Worm (Caenorhabditis elegans) whole organism, L2 larva: ENCODE data around the gene B0457.6.

Source experiments
- C34F6.9 ChIP-seq: fragments of 150-350 bp; optimal IDR thresholded peaks from 2 replicates; lab custom pipeline; 2014; ENCODE audit warnings: missing biosample characterization, missing genetic modification characterization
- F13H6.1 ChIP-seq: sonication (generic microtip); optimal IDR thresholded peaks from 2 replicates; lab custom pipeline; 2016; ENCODE audit warnings: missing genetic modification characterization, missing compliant biosample characterization
- Y55F3AM.14 ChIP-seq: fragments of 200-800 bp; sonication (Bioruptor generic); optimal IDR thresholded peaks from 2 replicates; lab custom pipeline; 2018; ENCODE audit warnings: mild to moderate bottlenecking, missing genetic modification characterization, missing compliant biosample characterization
- alr-1 ChIP-seq: fragments of 150-350 bp; optimal IDR thresholded peaks from 2 replicates; lab custom pipeline; 2014; ENCODE audit warnings: missing biosample characterization, missing genetic modification characterization
- ama-1 ChIP-seq: fragments of 150-350 bp; optimal IDR thresholded peaks from 2 replicates; lab custom pipeline; 2018; ENCODE audit warnings: inconsistent platforms
- ceh-82 ChIP-seq: fragments of 150-350 bp; optimal IDR thresholded peaks from 2 replicates; lab custom pipeline; 2014; ENCODE audit warnings: missing biosample characterization, missing genetic modification characterization
- crh-2 ChIP-seq: sonication (generic microtip); optimal IDR thresholded peaks from 2 replicates; lab custom pipeline; 2017; ENCODE audit warnings: missing biosample characterization, missing genetic modification characterization
- egl-27 ChIP-seq: sonication (generic microtip); optimal IDR thresholded peaks from 3 replicates; lab custom pipeline; 2017; ENCODE audit warnings: missing biosample characterization, missing genetic modification reagents, missing genetic modification characterization
- elt-1 ChIP-seq: fragments of 150-350 bp; optimal IDR thresholded peaks from 2 replicates; lab custom pipeline; 2014; ENCODE audit warnings: missing biosample characterization, missing genetic modification characterization
- elt-3 ChIP-seq: sonication (generic microtip); optimal IDR thresholded peaks from 2 replicates; lab custom pipeline; 2017; ENCODE audit warnings: missing biosample characterization, missing genetic modification characterization
- fos-1 ChIP-seq: fragments of 150-350 bp; optimal IDR thresholded peaks from 2 replicates; lab custom pipeline; 2014; ENCODE audit warnings: missing biosample characterization, missing genetic modification characterization
- gmeb-1 ChIP-seq: fragments of 150-350 bp; optimal IDR thresholded peaks from 2 replicates; lab custom pipeline; 2014; ENCODE audit warnings: missing biosample characterization, missing genetic modification characterization
- lin-11 ChIP-seq: fragments of 150-350 bp; sonication (generic microtip); optimal IDR thresholded peaks from 2 replicates; lab custom pipeline; 2014; ENCODE audit warnings: missing biosample characterization, missing genetic modification characterization, inconsistent platforms, mixed read lengths
- lin-39 ChIP-seq: fragments of 150-350 bp; optimal IDR thresholded peaks from 2 replicates; lab custom pipeline; 2014; ENCODE audit warnings: missing biosample characterization, missing genetic modification reagents, missing genetic modification characterization
- lsy-2 ChIP-seq, 2 experiments: fragments of 150-350 bp in 1 of 2; sonication (generic microtip) in 1 of 2; optimal IDR thresholded peaks; 2 replicates each; lab custom pipeline; 2014 to 2017; ENCODE audit warnings: missing biosample characterization in 2 of 2, missing genetic modification characterization in 2 of 2
- mbf-1 ChIP-seq: sonication (generic microtip); optimal IDR thresholded peaks from 2 replicates; lab custom pipeline; 2017; ENCODE audit warnings: missing biosample characterization, missing genetic modification characterization
- mdl-1 ChIP-seq, 2 experiments: fragments of 150-350 bp in 1 of 2; sonication (generic microtip) in 1 of 2; optimal IDR thresholded peaks; 2 replicates each; lab custom pipeline; 2017; ENCODE audit warnings: missing biosample characterization in 2 of 2, missing genetic modification characterization in 2 of 2
- nhr-10 ChIP-seq: sonication (generic microtip); optimal IDR thresholded peaks from 2 replicates; lab custom pipeline; 2017; ENCODE audit warnings: missing biosample characterization, missing genetic modification characterization
- nhr-11 ChIP-seq: fragments of 150-350 bp; optimal IDR thresholded peaks from 2 replicates; lab custom pipeline; 2014; ENCODE audit warnings: missing biosample characterization, missing genetic modification characterization
- nhr-129 ChIP-seq: fragments of 150-350 bp; optimal IDR thresholded peaks from 2 replicates; lab custom pipeline; 2014; ENCODE audit warnings: missing biosample characterization, missing genetic modification characterization
- nhr-21 ChIP-seq: fragments of 150-350 bp; optimal IDR thresholded peaks from 2 replicates; lab custom pipeline; 2014; ENCODE audit warnings: missing biosample characterization, missing genetic modification characterization
- nhr-23 ChIP-seq: fragments of 150-350 bp; optimal IDR thresholded peaks from 2 replicates; lab custom pipeline; 2014; ENCODE audit warnings: missing biosample characterization, missing genetic modification reagents, missing genetic modification characterization
- nhr-6 ChIP-seq: fragments of 150-350 bp; optimal IDR thresholded peaks from 2 replicates; lab custom pipeline; 2014; ENCODE audit warnings: missing biosample characterization, missing genetic modification characterization
- nhr-77 ChIP-seq: fragments of 150-350 bp; optimal IDR thresholded peaks from 2 replicates; lab custom pipeline; 2014; ENCODE audit warnings: missing biosample characterization, missing genetic modification characterization
- sem-4 ChIP-seq: fragments of 150-350 bp; optimal IDR thresholded peaks from 2 replicates; lab custom pipeline; 2014; ENCODE audit warnings: missing biosample characterization, missing genetic modification reagents, missing genetic modification characterization
- skn-1 ChIP-seq: sonication (generic microtip); optimal IDR thresholded peaks from 2 replicates; lab custom pipeline; 2017; ENCODE audit warnings: missing biosample characterization, missing genetic modification characterization
- sma-3 ChIP-seq: sonication (generic microtip); optimal IDR thresholded peaks from 2 replicates; lab custom pipeline; 2016; ENCODE audit warnings: missing genetic modification reagents, missing genetic modification characterization, missing compliant biosample characterization
- sma-9 ChIP-seq, 2 experiments: fragments of 150-350 bp in 1 of 2; sonication (generic microtip) in 1 of 2; optimal IDR thresholded peaks; 2 replicates each; lab custom pipeline; 2014 to 2016; ENCODE audit warnings: missing genetic modification characterization in 2 of 2, mild to moderate bottlenecking in 1 of 2, missing biosample characterization in 1 of 2, missing compliant biosample characterization in 1 of 2, missing genetic modification reagents in 1 of 2, moderate library complexity in 1 of 2
- snpc-4 ChIP-seq: fragments of 150-350 bp; optimal IDR thresholded peaks from 2 replicates; lab custom pipeline; 2014; ENCODE audit warnings: missing biosample characterization, missing genetic modification characterization
- unc-39 ChIP-seq: fragments of 150-350 bp; optimal IDR thresholded peaks from 2 replicates; lab custom pipeline; 2014; ENCODE audit warnings: missing biosample characterization, missing genetic modification characterization
- unc-55 ChIP-seq: fragments of 150-350 bp; sonication (generic microtip); optimal IDR thresholded peaks from 3 replicates; lab custom pipeline; 2014; ENCODE audit warnings: missing biosample characterization, missing genetic modification reagents, missing genetic modification characterization
- unc-62 ChIP-seq: fragments of 150-350 bp; optimal IDR thresholded peaks from 2 replicates; lab custom pipeline; 2014; ENCODE audit warnings: missing biosample characterization, missing genetic modification reagents, missing genetic modification characterization
- zag-1 ChIP-seq: fragments of 150-350 bp; optimal IDR thresholded peaks from 2 replicates; lab custom pipeline; 2014; ENCODE audit warnings: missing biosample characterization, missing genetic modification characterization
- ztf-4 ChIP-seq: fragments of 150-350 bp; optimal IDR thresholded peaks from 2 replicates; lab custom pipeline; 2014; ENCODE audit warnings: missing biosample characterization, missing genetic modification characterization

B0457.6 gene

ce11 chrII:8938907-8939622 is 16.8 kb downstream of the B0457.6 start:
- TF ChIP-seq fos-1 (tag; lab: Kevin White, UChicago) = no peak
- TF ChIP-seq unc-62 (GFP tag; lab: Kevin White, UChicago) = no peak
- TF ChIP-seq Y55F3AM.14 (GFP tag; lab: Kevin White, UChicago) = no peak
- no peak for TF ChIP-seq nhr-10 (tag; lab: Kevin White, UChicago)
- TF ChIP-seq crh-2 (tag; lab: Kevin White, UChicago) = no peak
- no peak for TF ChIP-seq sma-9 (GFP tag; optimal IDR thresholded peaks at IDR 0.05; lab: Kevin White, UChicago)
- TF ChIP-seq sma-9 (tag; optimal IDR thresholded peaks at IDR 0.05; lab: Kevin White, UChicago) = no peak

DNA sequence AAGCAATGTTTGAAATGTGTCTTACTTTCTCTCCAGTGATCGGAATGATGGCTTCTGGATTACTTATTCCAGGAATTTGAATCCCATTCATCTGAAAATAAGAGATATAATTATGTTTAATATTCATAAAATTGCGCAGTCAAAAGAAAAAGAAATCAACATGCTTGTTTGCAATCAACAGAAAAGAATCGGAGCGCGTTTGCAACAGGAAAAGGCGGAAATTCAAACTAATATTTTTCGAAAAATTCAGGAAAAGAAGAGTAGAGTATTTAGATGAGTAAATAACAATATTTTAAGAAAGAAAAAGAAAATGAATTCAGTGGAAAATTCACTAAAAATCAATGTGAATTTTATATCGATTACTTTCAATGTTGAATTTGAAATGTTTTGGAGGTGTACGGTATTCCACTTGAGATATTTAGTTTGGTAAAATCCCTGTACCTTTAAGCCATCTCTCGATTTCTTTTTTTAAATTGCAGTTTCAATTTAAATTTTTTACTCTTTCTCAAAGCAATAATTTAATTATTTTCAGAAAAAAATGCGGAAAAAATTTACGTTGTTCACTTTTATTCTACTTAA is 18.2 kb downstream of the B0457.6 start, which contains the start of the genes set-17 and T21B10.4:
Gene set-17, minus strand, starts transcription at position 127 of the 579 bp plus-strand sequence.
Gene T21B10.4, plus strand, starts transcription at position 533 of the 579 bp plus-strand sequence.
- TF ChIP-seq sma-9 (GFP tag; optimal IDR thresholded peaks at IDR 0.05; lab: Kevin White, UChicago) (no peak), sma-9 (tag; optimal IDR thresholded peaks at IDR 0.05; lab: Kevin White, UChicago) (no peak), nhr-11 (tag; lab: Kevin White, UChicago) (no peak), sma-3 (GFP tag; lab: Kevin White, UChicago) (no peak), ama-1 (lab: Kevin White, UChicago) (no peak), crh-2 (tag; lab: Kevin White, UChicago) (peak; percentile 2), lsy-2 (tag; optimal IDR thresholded peaks at IDR 0.05; lab: Kevin White, UChicago) (peak in 1 of 2 experiments; percentile 62), unc-55 (GFP tag; lab: Kevin White, UChicago) (peak; percentile 54), snpc-4 (no peak), alr-1 (no peak), C34F6.9 (tag; lab: Kevin White, UChicago) (peak; percentile 51), gmeb-1 (peak; percentile 70), ceh-82 (tag; lab: Kevin White, UChicago) (no peak)
- TF ChIP-seq, all 48 proteins: peak for 5

ce11 chrII:8945167-8945566 is 22.9 kb downstream of the B0457.6 start:
- TF ChIP-seq egl-27 (tag; lab: Kevin White, UChicago) (no peak), F13H6.1 (no peak), sem-4 (tag; lab: Kevin White, UChicago) (no peak), mdl-1 (tag; optimal IDR thresholded peaks at IDR 0.05; lab: Kevin White, UChicago) (no peak), skn-1 (tag; lab: Kevin White, UChicago) (no peak), elt-3 (tag; lab: Kevin White, UChicago) (no peak), lsy-2 (tag; optimal IDR thresholded peaks at IDR 0.05; lab: Kevin White, UChicago) (no peak), nhr-21 (tag; lab: Kevin White, UChicago) (no peak), unc-55 (GFP tag; lab: Kevin White, UChicago) (no peak), alr-1 (no peak), nhr-11 (tag; lab: Kevin White, UChicago) (no peak), nhr-77 (no peak), unc-39 (tag; lab: Kevin White, UChicago) (no peak), ceh-82 (tag; lab: Kevin White, UChicago) (no peak), lin-39 (tag; lab: Kevin White, UChicago) (no peak), ztf-4 (no peak), mbf-1 (tag; lab: Kevin White, UChicago) (no peak)

DNA sequence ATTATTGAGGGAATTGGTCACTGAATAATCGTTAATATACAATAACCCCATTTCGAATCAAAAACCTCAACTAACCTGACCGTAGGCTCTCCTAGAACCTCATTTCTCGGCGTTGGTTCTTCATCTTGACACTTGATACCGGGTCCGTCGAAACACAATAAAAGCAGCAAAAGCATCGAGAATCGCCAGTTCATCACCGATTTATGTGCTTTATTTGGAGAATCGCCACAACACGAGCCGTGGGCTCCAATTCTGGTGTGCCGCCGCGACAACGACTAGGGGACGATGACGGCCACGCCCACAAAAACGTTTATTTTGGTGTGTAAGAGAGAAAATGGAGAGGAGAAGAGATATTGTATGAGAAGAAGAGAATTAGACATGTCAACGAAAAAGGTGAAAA is 25.2 kb downstream of the B0457.6 start, which contains the start of gene cutl-15:
Gene cutl-15, minus strand, starts transcription at position 298 of the 400 bp plus-strand sequence.
- TF ChIP-seq mdl-1 (tag; optimal IDR thresholded peaks at IDR 0.05; lab: Kevin White, UChicago) (no peak), Y55F3AM.14 (GFP tag; lab: Kevin White, UChicago) (no peak), lsy-2 (tag; optimal IDR thresholded peaks at IDR 0.05; lab: Kevin White, UChicago) (no peak), nhr-6 (no peak), zag-1 (tag; lab: Kevin White, UChicago) (no peak), egl-27 (tag; lab: Kevin White, UChicago) (no peak), nhr-129 (tag; lab: Kevin White, UChicago) (no peak), unc-55 (GFP tag; lab: Kevin White, UChicago) (no peak), fos-1 (tag; lab: Kevin White, UChicago) (no peak)

DNA sequence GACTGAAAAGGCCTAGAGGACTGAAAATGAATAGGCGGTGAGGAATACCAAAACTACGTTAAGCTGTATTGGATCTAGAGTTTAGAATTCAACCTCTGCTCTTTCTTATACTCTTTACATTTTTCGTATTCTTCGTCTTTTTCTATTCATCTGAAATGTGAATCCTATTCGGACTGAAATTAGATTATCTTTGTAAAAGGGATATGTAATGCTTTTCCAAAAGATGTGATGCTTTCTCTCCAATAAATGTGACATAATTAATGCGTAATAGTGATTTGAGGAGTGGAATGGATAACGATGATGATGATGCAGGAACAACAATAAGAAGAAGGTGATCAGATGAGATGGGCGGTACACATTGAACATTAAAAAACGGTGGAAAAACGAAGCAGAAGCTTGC is 26.4 kb downstream of the B0457.6 start:
- TF ChIP-seq nhr-10 (tag; lab: Kevin White, UChicago) = no peak
- no peak for TF ChIP-seq nhr-23 (tag; lab: Kevin White, UChicago)
- TF ChIP-seq elt-1 = no peak
- no peak for TF ChIP-seq skn-1 (tag; lab: Kevin White, UChicago)
- no peak for TF ChIP-seq nhr-6
- no peak for TF ChIP-seq nhr-129 (tag; lab: Kevin White, UChicago)
- no peak for TF ChIP-seq lin-39 (tag; lab: Kevin White, UChicago)
- no peak for TF ChIP-seq zag-1 (tag; lab: Kevin White, UChicago)
- TF ChIP-seq fos-1 (tag; lab: Kevin White, UChicago) = no peak
- no peak for TF ChIP-seq ceh-82 (tag; lab: Kevin White, UChicago)
- no peak for TF ChIP-seq lin-11 (tag; lab: Kevin White, UChicago)
